Fruit fly (Drosophila melanogaster) whole organism, embryonic: ENCODE results near the gene ppk13.

Experiments used
- ATbp ChIP-seq: fragments of 200-800 bp; sonication (Bioruptor generic); optimal IDR thresholded peaks from 2 replicates; lab custom pipeline; 2017; ENCODE audit warnings: missing biosample characterization, mild to moderate bottlenecking, missing genetic modification characterization, missing genetic modification reagents
- BEAF-32 ChIP-seq: fragments of 200-800 bp; sonication (Bioruptor generic); optimal IDR thresholded peaks from 3 replicates; lab custom pipeline; 2017; ENCODE audit warnings: missing biosample characterization, missing genetic modification characterization, mild to moderate bottlenecking, moderate library complexity, missing genetic modification reagents
- Blimp-1 ChIP-seq: fragments of 200-800 bp; sonication (Bioruptor generic); optimal IDR thresholded peaks from 3 replicates; lab custom pipeline; 2018; ENCODE audit warnings: missing biosample characterization, missing genetic modification characterization, mild to moderate bottlenecking, moderate library complexity, missing genetic modification reagents
- CG1024 ChIP-seq: fragments of 200-800 bp; sonication (Bioruptor generic); IDR thresholded peaks from 2 replicates; pipeline ENCODE4 v1.3.6; 2022; ENCODE audit warnings: missing biosample characterization, missing genetic modification characterization
- CG10267 ChIP-seq: fragments of 200-800 bp; sonication (Bioruptor generic); optimal IDR thresholded peaks from 2 replicates; lab custom pipeline; 2018; ENCODE audit warnings: missing biosample characterization, mild to moderate bottlenecking, missing genetic modification characterization, moderate library complexity
- CG10366 ChIP-seq: fragments of 200-800 bp; sonication (Bioruptor generic); IDR thresholded peaks from 2 replicates; pipeline ENCODE4 v1.3.6; 2022; ENCODE audit warnings: missing biosample characterization, missing genetic modification characterization
- CG11085 ChIP-seq: fragments of 200-800 bp; sonication (Bioruptor generic); IDR thresholded peaks from 2 replicates; pipeline ENCODE4 v1.3.6; 2022; ENCODE audit warnings: missing biosample characterization, missing genetic modification characterization
- CG11696 ChIP-seq: fragments of 200-800 bp; sonication (Bioruptor generic); IDR thresholded peaks from 2 replicates; pipeline ENCODE4 v1.3.6; 2022; ENCODE audit warnings: missing biosample characterization, missing genetic modification characterization
- CG11723 ChIP-seq: fragments of 200-800 bp; sonication (Bioruptor generic); optimal IDR thresholded peaks from 2 replicates; lab custom pipeline; 2017; ENCODE audit warnings: missing biosample characterization, mild to moderate bottlenecking, missing genetic modification characterization
- CG13624 ChIP-seq: fragments of 200-800 bp; sonication (Bioruptor generic); optimal IDR thresholded peaks from 2 replicates; lab custom pipeline; 2016; ENCODE audit warnings: missing biosample characterization, missing genetic modification characterization
- CG14441 ChIP-seq: fragments of 200-800 bp; sonication (Bioruptor generic); IDR thresholded peaks from 2 replicates; pipeline ENCODE4 v1.3.6; 2022; ENCODE audit warnings: missing biosample characterization, missing genetic modification characterization
- CG15479 ChIP-seq: fragments of 200-800 bp; sonication (Bioruptor generic); optimal IDR thresholded peaks from 3 replicates; lab custom pipeline; 2019; ENCODE audit warnings: missing biosample characterization, mild to moderate bottlenecking, missing genetic modification characterization, moderate library complexity
- CG1602 ChIP-seq: fragments of 200-800 bp; sonication (Bioruptor generic); optimal IDR thresholded peaks from 3 replicates; lab custom pipeline; 2016; ENCODE audit warnings: missing biosample characterization, missing genetic modification characterization
- CG1832 ChIP-seq: fragments of 200-800 bp; sonication (Bioruptor generic); optimal IDR thresholded peaks from 2 replicates; lab custom pipeline; 2017; ENCODE audit warnings: missing biosample characterization, mild to moderate bottlenecking, missing genetic modification characterization, inconsistent platforms
- CG18599 ChIP-seq: fragments of 200-800 bp; sonication (Bioruptor generic); optimal IDR thresholded peaks from 3 replicates; lab custom pipeline; 2017; ENCODE audit warnings: missing biosample characterization, missing genetic modification characterization, mild to moderate bottlenecking, moderate library complexity, missing genetic modification reagents
- CG4360 ChIP-seq: fragments of 200-800 bp; sonication (Bioruptor generic); IDR thresholded peaks from 2 replicates; pipeline ENCODE4 v1.3.6; 2022; ENCODE audit warnings: missing biosample characterization, missing genetic modification characterization
- CG43689 ChIP-seq: fragments of 200-800 bp; sonication (Bioruptor generic); IDR thresholded peaks from 2 replicates; pipeline ENCODE4 v1.3.6; 2022; ENCODE audit warnings: missing biosample characterization, missing genetic modification characterization
- CG4404 ChIP-seq: fragments of 200-800 bp; sonication (Bioruptor generic); IDR thresholded peaks from 2 replicates; pipeline ENCODE4 v1.3.6; 2022; ENCODE audit warnings: missing biosample characterization, missing genetic modification characterization
- CG5180 ChIP-seq: fragments of 200-800 bp; sonication (Bioruptor generic); optimal IDR thresholded peaks from 3 replicates; lab custom pipeline; 2017; ENCODE audit warnings: missing biosample characterization, missing genetic modification characterization, mild to moderate bottlenecking, moderate library complexity, missing genetic modification reagents
- CG7357 ChIP-seq: fragments of 200-800 bp; sonication (Bioruptor generic); IDR thresholded peaks from 3 replicates; pipeline ENCODE4 v1.3.6; 2022; ENCODE audit warnings: missing biosample characterization, missing genetic modification characterization
- CG7745 ChIP-seq: fragments of 200-800 bp; sonication (Bioruptor generic); optimal IDR thresholded peaks from 2 replicates; lab custom pipeline; 2018; ENCODE audit warnings: missing biosample characterization, mild to moderate bottlenecking, missing genetic modification characterization, moderate library complexity
- CG7786 ChIP-seq: fragments of 200-800 bp; sonication (Bioruptor generic); optimal IDR thresholded peaks from 2 replicates; lab custom pipeline; 2016; ENCODE audit warnings: missing biosample characterization, missing genetic modification characterization
- CG9817 ChIP-seq: fragments of 200-800 bp; sonication (Bioruptor generic); optimal IDR thresholded peaks from 2 replicates; lab custom pipeline; 2018; ENCODE audit warnings: missing biosample characterization, mild to moderate bottlenecking, missing genetic modification characterization, moderate library complexity
- CTCF ChIP-seq: fragments of 200-800 bp; sonication (Bioruptor generic); optimal IDR thresholded peaks from 2 replicates; lab custom pipeline; 2017; ENCODE audit warnings: missing biosample characterization, mild to moderate bottlenecking, missing genetic modification characterization, moderate library complexity
- Doc2 ChIP-seq: fragments of 200-800 bp; sonication (Bioruptor generic); IDR thresholded peaks from 2 replicates; pipeline ENCODE4 v1.3.6; 2022; ENCODE audit warnings: missing biosample characterization, missing genetic modification characterization
- Elba2 ChIP-seq: fragments of 200-800 bp; sonication (Bioruptor generic); optimal IDR thresholded peaks from 3 replicates; lab custom pipeline; 2016; ENCODE audit warnings: missing biosample characterization, missing genetic modification characterization
- Kr ChIP-seq: fragments of 200-800 bp; sonication (Bioruptor generic); optimal IDR thresholded peaks from 2 replicates; lab custom pipeline; 2017; ENCODE audit warnings: missing biosample characterization, mild to moderate bottlenecking, missing genetic modification characterization
- Mes4 ChIP-seq: fragments of 200-800 bp; sonication (Bioruptor generic); optimal IDR thresholded peaks from 2 replicates; lab custom pipeline; 2016; ENCODE audit warnings: missing biosample characterization, missing genetic modification characterization
- NC2α ChIP-seq: fragments of 200-800 bp; sonication (Bioruptor generic); optimal IDR thresholded peaks from 2 replicates; lab custom pipeline; 2016; ENCODE audit warnings: missing biosample characterization, missing genetic modification characterization
- NK7.1 ChIP-seq: fragments of 200-800 bp; sonication (Bioruptor generic); optimal IDR thresholded peaks from 3 replicates; lab custom pipeline; 2016; ENCODE audit warnings: missing biosample characterization, missing genetic modification characterization
- Opbp ChIP-seq: fragments of 200-800 bp; sonication (Bioruptor generic); IDR thresholded peaks from 3 replicates; pipeline ENCODE4 v1.3.6; 2022; ENCODE audit warnings: missing biosample characterization, missing genetic modification characterization; ENCODE audit not compliant: partially characterized antibody
- PHDP ChIP-seq: fragments of 200-800 bp; sonication (Bioruptor generic); optimal IDR thresholded peaks from 3 replicates; lab custom pipeline; 2018; ENCODE audit warnings: missing biosample characterization, mild to moderate bottlenecking, missing genetic modification characterization, moderate library complexity
- Sin3A ChIP-seq: fragments of >200 bp; optimal IDR thresholded peaks from 2 replicates; lab custom pipeline; 2018
- Six4 ChIP-seq: fragments of 200-800 bp; sonication (Bioruptor generic); optimal IDR thresholded peaks from 2 replicates; lab custom pipeline; 2016; ENCODE audit warnings: missing biosample characterization, missing genetic modification characterization
- Sox100B ChIP-seq: fragments of 200-800 bp; sonication (Bioruptor generic); optimal IDR thresholded peaks from 3 replicates; lab custom pipeline; 2018; ENCODE audit warnings: missing biosample characterization, mild to moderate bottlenecking, missing genetic modification characterization
- TFAM ChIP-seq: fragments of 200-800 bp; sonication (Bioruptor generic); optimal IDR thresholded peaks from 2 replicates; lab custom pipeline; 2017; ENCODE audit warnings: missing biosample characterization, missing genetic modification characterization, inconsistent platforms
- corto ChIP-seq: fragments of 200-800 bp; sonication (Bioruptor generic); optimal IDR thresholded peaks from 2 replicates; lab custom pipeline; 2016; ENCODE audit warnings: missing biosample characterization, mild to moderate bottlenecking, missing genetic modification characterization, moderate library complexity
- cwo ChIP-seq: fragments of 200-800 bp; sonication (Bioruptor generic); optimal IDR thresholded peaks from 3 replicates; lab custom pipeline; 2017; ENCODE audit warnings: missing biosample characterization, missing genetic modification characterization, mild to moderate bottlenecking, moderate library complexity, missing genetic modification reagents
- disco-r ChIP-seq: fragments of 200-800 bp; sonication (Bioruptor generic); optimal IDR thresholded peaks from 2 replicates; lab custom pipeline; 2016; ENCODE audit warnings: missing biosample characterization, missing genetic modification characterization
- dysf ChIP-seq: fragments of 200-800 bp; sonication (Bioruptor generic); IDR thresholded peaks from 3 replicates; pipeline ENCODE4 v1.3.6; 2022; ENCODE audit warnings: missing biosample characterization, missing genetic modification characterization
- inv ChIP-seq: fragments of 200-800 bp; sonication (Bioruptor generic); IDR thresholded peaks from 2 replicates; pipeline ENCODE4 v1.3.6; 2022; ENCODE audit warnings: missing biosample characterization, missing genetic modification characterization; ENCODE audit not compliant: partially characterized antibody
- klu ChIP-seq: fragments of 200-800 bp; sonication (Bioruptor generic); IDR thresholded peaks from 2 replicates; pipeline ENCODE4 v1.3.6; 2022; ENCODE audit warnings: missing biosample characterization, missing genetic modification characterization
- lov ChIP-seq, 2 experiments: fragments of 200-800 bp in 1 of 2; fragments of >200 bp in 1 of 2; sonication (Bioruptor generic) in 1 of 2; IDR thresholded peaks in 1 of 2; optimal IDR thresholded peaks in 1 of 2; 2 replicates in 1 of 2; 3 replicates in 1 of 2; pipeline versions ENCODE4 v1.3.6 to Lab custom; 2017 to 2022; ENCODE audit warnings: missing biosample characterization in 1 of 2, missing genetic modification characterization in 1 of 2
- maf-S ChIP-seq: fragments of 200-800 bp; sonication (Bioruptor generic); optimal IDR thresholded peaks from 2 replicates; lab custom pipeline; 2016; ENCODE audit warnings: missing biosample characterization, missing genetic modification characterization
- org-1 ChIP-seq: fragments of 200-800 bp; sonication (Bioruptor generic); optimal IDR thresholded peaks from 2 replicates; lab custom pipeline; 2017; ENCODE audit warnings: missing biosample characterization, missing genetic modification characterization
- psq ChIP-seq: fragments of 200-800 bp; sonication (Bioruptor generic); optimal IDR thresholded peaks from 2 replicates; lab custom pipeline; 2017; ENCODE audit warnings: missing biosample characterization, missing genetic modification characterization
- sd ChIP-seq: fragments of 200-800 bp; sonication (Bioruptor generic); optimal IDR thresholded peaks from 3 replicates; lab custom pipeline; 2018; ENCODE audit warnings: missing biosample characterization, mild to moderate bottlenecking, missing genetic modification characterization, moderate library complexity
- sqz ChIP-seq: fragments of 200-800 bp; sonication (Bioruptor generic); optimal IDR thresholded peaks from 3 replicates; lab custom pipeline; 2018; ENCODE audit warnings: missing biosample characterization, mild to moderate bottlenecking, missing genetic modification characterization
- twi ChIP-seq: fragments of 200-800 bp; optimal IDR thresholded peaks from 2 replicates; lab custom pipeline; 2019; ENCODE audit warnings: missing biosample characterization, mild to moderate bottlenecking, missing genetic modification characterization, moderate library complexity
- z ChIP-seq: fragments of 200-800 bp; sonication (Bioruptor generic); IDR thresholded peaks from 3 replicates; pipeline ENCODE4 v1.3.6; 2022; ENCODE audit warnings: missing biosample characterization, missing genetic modification characterization

ppk13 gene

dm6 chr2L:21107651-21108489, 19.3 kb upstream of the ppk13 start (continued):
- TF ChIP-seq Doc2 (GFP tag; lab: Robert Waterston, UW): no peak
- no peak for TF ChIP-seq maf-S
- TF ChIP-seq CG7745 (tag; lab: Kevin White, UChicago): no peak
- TF ChIP-seq Blimp-1: no peak
- TF ChIP-seq CG11696 (GFP tag; lab: Robert Waterston, UW): no peak
- no peak for TF ChIP-seq CG5180 (GFP tag; lab: Kevin White, UChicago)
- TF ChIP-seq CG15479 (GFP tag; lab: Kevin White, UChicago): no peak
- TF ChIP-seq Kr (GFP tag; lab: Kevin White, UChicago): no peak
- TF ChIP-seq cwo (GFP tag; lab: Kevin White, UChicago): peak; percentile 51
- no peak for TF ChIP-seq twi (tag; lab: Kevin White, UChicago)
- TF ChIP-seq Opbp (GFP tag; lab: Robert Waterston, UW): no peak
- TF ChIP-seq lov (optimal IDR thresholded peaks at IDR 0.05; lab: Kevin White, UChicago): no peak
- no peak for TF ChIP-seq lov (GFP tag; IDR thresholded peaks at IDR 0.05; lab: Robert Waterston, UW)
- TF ChIP-seq CG11085: no peak
- no peak for TF ChIP-seq CG4404 (GFP tag; lab: Robert Waterston, UW)
- TF ChIP-seq CG10366 (GFP tag; lab: Robert Waterston, UW): no peak
- TF ChIP-seq CG7357 (GFP tag; lab: Robert Waterston, UW): no peak
- TF ChIP-seq psq (GFP tag; lab: Kevin White, UChicago): peak; percentile 62
- TF ChIP-seq disco-r (GFP tag; lab: Kevin White, UChicago): no peak
- TF ChIP-seq dysf (GFP tag; lab: Robert Waterston, UW): no peak
- no peak for TF ChIP-seq inv
- TF ChIP-seq ATbp (GFP tag; lab: Kevin White, UChicago): no peak
- TF ChIP-seq klu (GFP tag; lab: Robert Waterston, UW): no peak
- no peak for TF ChIP-seq CG7786
- peak; percentile 1 for TF ChIP-seq CTCF (GFP tag; lab: Kevin White, UChicago)
- TF ChIP-seq z (GFP tag; lab: Robert Waterston, UW): no peak
- TF ChIP-seq Sin3A: no peak
- TF ChIP-seq CG43689 (GFP tag; lab: Robert Waterston, UW): no peak
- TF ChIP-seq CG1832: no peak
- no peak for TF ChIP-seq CG18599 (GFP tag; lab: Kevin White, UChicago)
- TF ChIP-seq Sox100B (GFP tag; lab: Kevin White, UChicago): no peak
- peak; percentile 43 for TF ChIP-seq BEAF-32 (GFP tag; lab: Kevin White, UChicago)
- TF ChIP-seq Elba2 (GFP tag; lab: Kevin White, UChicago): no peak
- no peak for TF ChIP-seq org-1 (GFP tag; lab: Kevin White, UChicago)
- TF ChIP-seq NC2α (GFP tag; lab: Kevin White, UChicago): no peak
- no peak for TF ChIP-seq PHDP
- no peak for TF ChIP-seq CG1024
- no peak for TF ChIP-seq TFAM
- no peak for TF ChIP-seq CG4360 (GFP tag; lab: Robert Waterston, UW)
- no peak for TF ChIP-seq CG1602 (GFP tag; lab: Kevin White, UChicago)
- no peak for TF ChIP-seq CG13624 (GFP tag; lab: Kevin White, UChicago)
- no peak for TF ChIP-seq Mes4
- TF ChIP-seq Six4 (GFP tag; lab: Kevin White, UChicago): no peak
- no peak for TF ChIP-seq sd
- TF ChIP-seq sqz (GFP tag; lab: Kevin White, UChicago): no peak
- TF ChIP-seq CG14441: no peak
- TF ChIP-seq NK7.1: no peak
- TF ChIP-seq corto: no peak
- TF ChIP-seq CG11723 (GFP tag; lab: Kevin White, UChicago): no peak
- no peak for TF ChIP-seq CG10267 (tag; lab: Kevin White, UChicago)
- no peak for TF ChIP-seq CG9817
